Fruit fly (Drosophila melanogaster): ENCODE data around the gene CG42788.

dm6 chr3R:15125796-15126195 lies 5.9 kb downstream of the CG42788 start:
- no peak for TF ChIP-seq CG12744 (GFP tag; optimal IDR thresholded peaks at IDR 0.05)
- no peak for TF ChIP-seq HLH4C (GFP tag; IDR thresholded peaks at IDR 0.05; ENCODE audit: partially characterized antibody)
- no peak for TF ChIP-seq CG11247 (GFP tag; IDR thresholded peaks at IDR 0.05)
